Worm (Caenorhabditis elegans) whole organism, early embryonic: Measurements from ENCODE around the gene spat-3.
A peak's percentile ranks its signal among the peaks of the same experiment; 100 is the strongest.

ENCODE experiments used
- aly-1 ChIP-seq: sonication (generic microtip); optimal IDR thresholded peaks from 2 replicates; lab custom pipeline; 2016; ENCODE audit warnings: missing genetic modification characterization, missing compliant biosample characterization
- flt-1 ChIP-seq: fragments of 200-800 bp; sonication (Bioruptor generic); IDR thresholded peaks from 2 replicates; pipeline ENCODE4 v1.3.6; 2022; ENCODE audit warnings: missing genetic modification characterization, missing compliant biosample characterization
- hmbx-1 ChIP-seq: sonication (generic microtip); optimal IDR thresholded peaks from 2 replicates; lab custom pipeline; 2016; ENCODE audit warnings: mild to moderate bottlenecking, missing genetic modification characterization, missing compliant biosample characterization
- hmg-4 ChIP-seq: fragments of 200-800 bp; sonication (Bioruptor generic); optimal IDR thresholded peaks from 2 replicates; lab custom pipeline; 2018; ENCODE audit warnings: mild to moderate bottlenecking, missing genetic modification characterization, missing compliant biosample characterization
- scrt-1 ChIP-seq: fragments of 200-800 bp; sonication (Bioruptor generic); IDR thresholded peaks from 2 replicates; pipeline ENCODE4 v1.3.6; 2022; ENCODE audit warnings: missing genetic modification characterization, missing compliant biosample characterization
- tra-4 ChIP-seq: sonication (generic microtip); optimal IDR thresholded peaks from 2 replicates; lab custom pipeline; 2017; ENCODE audit warnings: missing genetic modification characterization, missing compliant biosample characterization

The spat-3 gene

DNA sequence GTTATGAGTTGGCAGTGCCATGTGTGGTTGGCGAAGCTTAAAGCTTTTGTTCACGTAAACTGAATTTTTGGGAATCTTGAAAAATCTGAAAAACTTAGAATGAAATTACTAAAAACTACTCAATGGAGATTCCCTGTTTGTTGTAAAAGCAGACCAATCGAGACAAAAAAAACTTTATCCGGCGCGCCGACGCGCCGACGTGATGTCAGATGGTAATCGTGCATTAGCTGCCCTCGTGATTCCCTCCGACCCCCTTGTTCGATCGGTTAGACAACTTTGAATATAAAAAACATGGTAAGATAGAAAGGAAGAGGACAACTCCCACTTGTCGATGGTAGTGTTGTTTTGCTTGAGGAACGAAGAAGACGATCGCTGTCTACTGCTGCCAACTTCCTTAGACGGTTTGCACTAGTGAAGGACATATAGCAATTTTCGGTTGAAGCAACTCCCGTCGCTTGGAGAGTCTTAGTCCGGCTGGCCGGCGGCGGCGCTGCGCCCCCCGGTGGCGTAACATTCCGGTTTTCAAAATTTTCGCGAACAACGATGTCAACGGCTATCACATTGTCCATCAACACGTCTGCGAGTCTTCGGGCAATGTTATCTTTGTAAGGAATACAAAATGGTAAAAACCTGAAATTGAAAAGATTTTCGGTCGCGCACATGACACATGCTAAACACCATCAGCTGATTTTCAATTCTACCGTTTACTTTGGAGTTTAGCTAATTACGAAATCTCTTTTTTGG lies 55.7 kb downstream of the spat-3 start, which contains the start of gene C07A12.18:
TSS of gene C07A12.18 (minus strand) at position 51 of the 744 bp plus-strand sequence.
- 0 out of 2 replicates have a peak, but pooled peaks have one; percentile 34 for TF ChIP-seq scrt-1 (GFP tag; lab: Robert Waterston, UW)
- TF ChIP-seq hmbx-1 (tag; lab: Kevin White, UChicago), result no peak

- TF ChIP-seq flt-1 (GFP tag; lab: Robert Waterston, UW) (no peak), hmg-4 (no peak), tra-4 (tag; lab: Kevin White, UChicago) (no peak), aly-1 (no peak)
These were observed 56.8 kb downstream of the spat-3 start for ce11 chrX:4548929-4549328.
